Worm (Caenorhabditis elegans): ENCODE measurements around the gene C17H12.5.
A peak's percentile ranks its signal among the peaks of the same experiment; 100 is the strongest.

C17H12.5 gene

ce11 chrIV:6803805-6804344 is 13.6 kb downstream of the C17H12.5 start (continued):
- TF ChIP-seq fos-1 (tag; optimal IDR thresholded peaks at IDR 0.05) (peak; percentile 3), ceh-63 (GFP tag; optimal IDR thresholded peaks at IDR 0.05) (no peak), xbp-1 (tag; optimal IDR thresholded peaks at IDR 0.05) (no peak), lin-39 (tag; optimal IDR thresholded peaks at IDR 0.05) (peak; percentile 62), hlh-4 (tag; optimal IDR thresholded peaks at IDR 0.05) (no peak), nhr-90 (tag; optimal IDR thresholded peaks at IDR 0.05; ENCODE audit: poor library complexity) (no peak), egl-27 (tag; optimal IDR thresholded peaks at IDR 0.05) (no peak), nhr-85 (tag) (peak; percentile 72), alr-1 (tag; optimal IDR thresholded peaks at IDR 0.05; ENCODE audit: borderline replicate concordance) (no peak), nhr-20 (tag; optimal IDR thresholded peaks at IDR 0.05) (peak; percentile 20), mdl-1 (tag; optimal IDR thresholded peaks at IDR 0.05) (no peak), nhr-12 (tag; optimal IDR thresholded peaks at IDR 0.05) (no peak), C34B4.2 (tag; optimal IDR thresholded peaks at IDR 0.05) (no peak), pax-3 (tag; optimal IDR thresholded peaks at IDR 0.05) (no peak), skn-1 (tag; optimal IDR thresholded peaks at IDR 0.05) (no peak), nhr-76 (tag; optimal IDR thresholded peaks at IDR 0.05) (no peak), unc-98 (GFP tag; IDR thresholded peaks at IDR 0.05) (no peak), zip-4 (GFP tag; optimal IDR thresholded peaks at IDR 0.05) (no peak), nhr-237 (tag; optimal IDR thresholded peaks at IDR 0.05) (no peak), lin-15B (tag; optimal IDR thresholded peaks at IDR 0.05) (no peak), elt-2 (tag; optimal IDR thresholded peaks at IDR 0.05) (no peak), lsy-2 (tag; optimal IDR thresholded peaks at IDR 0.05) (no peak), mep-1 (tag; optimal IDR thresholded peaks at IDR 0.05) (no peak), efl-3 (GFP tag; optimal IDR thresholded peaks at IDR 0.05) (no peak), tlp-1 (tag; optimal IDR thresholded peaks at IDR 0.05) (no peak), lin-14 (GFP tag; optimal IDR thresholded peaks at IDR 0.05) (peak; percentile 71), lin-13 (GFP tag; optimal IDR thresholded peaks at IDR 0.05) (no peak), nhr-28 (tag; optimal IDR thresholded peaks at IDR 0.05) (no peak), lir-3 (tag; optimal IDR thresholded peaks at IDR 0.05; ENCODE audit: poor library complexity) (no peak), sptf-1 (tag; optimal IDR thresholded peaks at IDR 0.05) (no peak), Y116A8C.19 (tag; optimal IDR thresholded peaks at IDR 0.05; ENCODE audit: borderline replicate concordance) (no peak), ceh-8 (GFP tag; optimal IDR thresholded peaks at IDR 0.05) (no peak), nhr-19 (GFP tag; conservative IDR thresholded peaks at IDR 0.05) (no peak), fkh-8 (tag; optimal IDR thresholded peaks at IDR 0.05) (no peak), efl-1 (optimal IDR thresholded peaks at IDR 0.05) (no peak), efl-1 (GFP tag; optimal IDR thresholded peaks at IDR 0.05 in 1 of 2) (peak in 1 of 2 experiments; percentile 60), mef-2 (tag; optimal IDR thresholded peaks at IDR 0.05) (no peak), swsn-7 (tag; optimal IDR thresholded peaks at IDR 0.05) (no peak), dpl-1 (GFP tag; optimal IDR thresholded peaks at IDR 0.05) (no peak), ztf-4 (tag; optimal IDR thresholded peaks at IDR 0.05) (no peak), grh-1 (GFP tag; IDR thresholded peaks at IDR 0.05) (no peak), aha-1 (tag; optimal IDR thresholded peaks at IDR 0.05) (no peak), nhr-71 (tag; optimal IDR thresholded peaks at IDR 0.05) (peak; percentile 38), hlh-17 (GFP tag; optimal IDR thresholded peaks at IDR 0.05; ENCODE audit: borderline replicate concordance) (no peak), pqm-1 (tag; optimal IDR thresholded peaks at IDR 0.05) (no peak), ces-1 (GFP tag; optimal IDR thresholded peaks at IDR 0.05) (no peak), blmp-1 (tag; optimal IDR thresholded peaks at IDR 0.05) (peak; percentile 61), F16B12.6 (tag; optimal IDR thresholded peaks at IDR 0.05) (no peak), pag-3 (tag; optimal IDR thresholded peaks at IDR 0.05; ENCODE audit: borderline replicate concordance, insufficient read depth) (no peak), isw-1 (GFP tag; IDR thresholded peaks at IDR 0.05) (no peak), ets-5 (GFP tag; IDR thresholded peaks at IDR 0.05) (no peak), snu-23 (GFP tag; optimal IDR thresholded peaks at IDR 0.05) (peak; percentile 31), vab-15 (tag; optimal IDR thresholded peaks at IDR 0.05) (no peak)
